Worm (Caenorhabditis elegans): ENCODE measurements around the gene T07D4.2.

- TF ChIP-seq nhr-237 (tag; optimal IDR thresholded peaks at IDR 0.05) (no peak), ztf-11 (tag; optimal IDR thresholded peaks at IDR 0.05) (no peak), Y55F3AM.14 (GFP tag; optimal IDR thresholded peaks at IDR 0.05) (no peak), mab-5 (tag; optimal IDR thresholded peaks at IDR 0.05) (no peak), mdl-1 (tag; optimal IDR thresholded peaks at IDR 0.05) (peak in 1 of 2 experiments; percentile 45), ztf-1 (GFP tag; conservative IDR thresholded peaks at IDR 0.05) (no peak), ama-1 (optimal IDR thresholded peaks at IDR 0.05) (no peak), nhr-129 (tag; optimal IDR thresholded peaks at IDR 0.05) (no peak)
Measured at ce11 chrII:8822711-8823110, 51.0 kb downstream of the T07D4.2 start.
